Fruit fly (Drosophila melanogaster) whole organism, wandering third instar larva: Measurements from ENCODE around the gene Nmd3.

Experiments used
- Hr78 ChIP-seq: fragments of >200 bp; optimal IDR thresholded peaks from 2 replicates; lab custom pipeline; 2017; ENCODE audit warnings: missing biosample characterization, missing genetic modification characterization
- Jra ChIP-seq: sonication (Bioruptor generic); optimal IDR thresholded peaks from 2 replicates; lab custom pipeline; 2016; ENCODE audit warnings: missing biosample characterization, missing genetic modification characterization
- lola ChIP-seq: fragments of >200 bp; optimal IDR thresholded peaks from 2 replicates; lab custom pipeline; 2017; ENCODE audit warnings: missing biosample characterization, missing genetic modification characterization
- psq ChIP-seq: fragments of 200-800 bp; sonication (Bioruptor generic); optimal IDR thresholded peaks from 3 replicates; lab custom pipeline; 2017; ENCODE audit warnings: missing biosample characterization, mild to moderate bottlenecking, missing genetic modification characterization, moderate library complexity
- tai ChIP-seq: sonication (Bioruptor generic); optimal IDR thresholded peaks from 2 replicates; lab custom pipeline; 2016; ENCODE audit warnings: missing biosample characterization, missing genetic modification characterization
- usp ChIP-seq: fragments of >200 bp; optimal IDR thresholded peaks from 2 replicates; lab custom pipeline; 2017; ENCODE audit warnings: missing biosample characterization, missing genetic modification characterization
- woc ChIP-seq: sonication (Bioruptor generic); optimal IDR thresholded peaks from 2 replicates; lab custom pipeline; 2016; ENCODE audit warnings: missing biosample characterization, mild to moderate bottlenecking, missing genetic modification characterization

DNA sequence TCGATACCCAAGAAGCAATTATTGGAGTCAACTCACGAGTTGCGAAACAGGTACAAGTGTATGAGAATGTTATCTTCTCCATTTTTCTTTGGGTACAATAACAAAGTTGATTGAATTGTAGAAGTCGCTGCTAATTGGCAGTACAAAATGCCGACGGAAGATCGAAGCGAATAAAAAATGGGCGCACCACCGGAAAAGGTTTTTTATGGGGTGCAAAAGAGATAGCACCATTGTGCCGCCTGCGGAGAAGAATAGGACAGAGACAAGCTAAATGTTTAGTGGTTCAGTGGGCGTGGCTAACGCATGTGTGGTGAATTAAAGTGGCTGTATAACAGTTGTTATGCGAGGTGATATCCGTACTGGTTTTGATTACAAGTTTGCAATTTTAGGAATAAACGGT is 44.0 kb downstream of the Nmd3 start:
- TF ChIP-seq lola (GFP tag; lab: Kevin White, UChicago) (no peak), usp (GFP tag; lab: Kevin White, UChicago) (no peak), Jra (GFP tag; lab: Kevin White, UChicago) (no peak), woc (GFP tag; lab: Kevin White, UChicago) (no peak), tai (GFP tag; lab: Kevin White, UChicago) (no peak), Hr78 (GFP tag; lab: Kevin White, UChicago) (no peak), psq (GFP tag; lab: Kevin White, UChicago) (no peak)
